Fruit fly (Drosophila melanogaster): ENCODE measurements around the gene CG32812.

DNA sequence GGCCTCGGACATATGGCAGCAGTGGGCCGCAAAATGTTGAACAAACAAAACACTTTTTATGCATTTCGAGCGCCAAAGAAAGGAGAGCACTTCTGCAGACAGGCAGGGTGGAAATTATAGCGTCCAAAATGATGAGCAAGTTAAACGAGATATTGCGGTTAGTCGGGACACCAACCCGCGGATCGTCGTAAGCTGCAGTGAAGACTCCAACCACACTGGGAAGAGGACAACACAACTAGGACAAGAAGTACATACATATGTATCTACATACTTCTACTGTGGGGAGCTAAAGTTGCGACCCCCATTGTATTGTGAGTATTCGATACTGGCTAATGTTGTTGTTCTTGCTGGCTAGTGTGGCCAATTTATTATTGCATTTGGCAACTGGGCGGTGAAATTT lies 954 bp upstream of the CG32812 start:
- TF ChIP-seq psq (optimal IDR thresholded peaks at IDR 0.05) (no peak), CG8478 (optimal IDR thresholded peaks at IDR 0.05) (no peak), pan (optimal IDR thresholded peaks at IDR 0.05) (no peak), EcR (GFP tag; optimal IDR thresholded peaks at IDR 0.05) (no peak), usp (GFP tag; optimal IDR thresholded peaks at IDR 0.05) (no peak)
